Worm (Caenorhabditis elegans) whole organism, L4 larva: ENCODE results near the gene B0334.13.

Experiments
- T26A8.4 ChIP-seq: fragments of 200-800 bp; sonication (Bioruptor generic); IDR thresholded peaks from 2 replicates; pipeline ENCODE4 v1.3.6; 2022; ENCODE audit warnings: missing genetic modification characterization, missing compliant biosample characterization
- dmd-6 ChIP-seq: fragments of 200-800 bp; sonication (Bioruptor generic); IDR thresholded peaks from 2 replicates; pipeline ENCODE4 v1.3.6; 2022; ENCODE audit warnings: missing genetic modification reagents, missing genetic modification characterization, missing compliant biosample characterization
- lir-3 ChIP-seq: sonication (generic microtip); optimal IDR thresholded peaks from 2 replicates; lab custom pipeline; 2016; ENCODE audit warnings: mild to moderate bottlenecking, missing genetic modification characterization, missing compliant biosample characterization
- mep-1 ChIP-seq: fragments of 150-350 bp; sonication (generic microtip); optimal IDR thresholded peaks from 3 replicates; lab custom pipeline; 2014; ENCODE audit warnings: missing biosample characterization, missing genetic modification characterization
- snpc-4 ChIP-seq: fragments of 150-350 bp; optimal IDR thresholded peaks from 2 replicates; lab custom pipeline; 2014; ENCODE audit warnings: missing biosample characterization, missing genetic modification characterization
- spr-1 ChIP-seq: sonication (generic microtip); optimal IDR thresholded peaks from 2 replicates; lab custom pipeline; 2016; ENCODE audit warnings: mild to moderate bottlenecking, missing genetic modification characterization, missing compliant biosample characterization
- ztf-11 ChIP-seq: fragments of 150-350 bp; optimal IDR thresholded peaks from 2 replicates; lab custom pipeline; 2014; ENCODE audit warnings: missing biosample characterization, missing genetic modification characterization

DNA sequence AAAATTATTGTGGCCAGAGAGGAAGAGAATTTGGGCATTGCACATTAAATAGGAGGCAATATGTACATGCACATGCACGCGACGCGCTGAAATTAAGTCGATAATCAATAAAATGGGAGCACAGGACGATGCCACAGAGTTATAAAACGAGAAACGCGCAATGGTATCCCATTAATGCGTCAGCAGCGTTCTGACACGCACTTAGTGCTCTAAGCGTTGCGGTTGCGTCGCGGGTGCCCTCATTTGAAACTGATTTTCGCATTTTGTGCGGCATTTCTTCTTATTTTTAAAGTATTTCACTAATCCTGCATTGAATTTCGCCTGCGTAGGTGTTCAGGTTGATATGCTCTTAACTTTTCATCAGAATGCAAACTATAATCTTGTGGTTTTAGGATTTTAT lies 35.1 kb upstream of the B0334.13 start, which contains the start of gene rsp-1:
- peak; percentile 80 for TF ChIP-seq spr-1
- TF ChIP-seq dmd-6, result peak; percentile 87
- peak; percentile 84 for TF ChIP-seq T26A8.4 (GFP tag; lab: Robert Waterston, UW)
- TF ChIP-seq ztf-11 (tag; lab: Kevin White, UChicago), result no peak
- TF ChIP-seq lir-3, result no peak
- TF ChIP-seq mep-1 (tag; lab: Kevin White, UChicago), result peak; percentile 95
- no peak for TF ChIP-seq snpc-4 (tag; lab: Kevin White, UChicago)
